Worm (Caenorhabditis elegans): ENCODE data around the gene fmi-1.

ce11 chrV:13081197-13081747 lies 62.4 kb downstream of the fmi-1 start:
- TF ChIP-seq lin-29 (GFP tag; IDR thresholded peaks at IDR 0.05): no peak
- no peak for TF ChIP-seq nhr-111 (GFP tag; optimal IDR thresholded peaks at IDR 0.05)
